Worm (Caenorhabditis elegans) whole organism, late embryonic: ENCODE data around the gene Y46G5A.7.

Experiments used
- K09A11.1 ChIP-seq: sonication (generic microtip); optimal IDR thresholded peaks from 2 replicates; lab custom pipeline; 2017; ENCODE audit warnings: antibody characterized with exemption, mild to moderate bottlenecking, missing genetic modification characterization, missing compliant biosample characterization; ENCODE audit not compliant: insufficient read depth
- ama-1 ChIP-seq: fragments of 150-350 bp; optimal IDR thresholded peaks from 2 replicates; lab custom pipeline; 2014
- ceh-2 ChIP-seq: sonication (generic microtip); optimal IDR thresholded peaks from 2 replicates; lab custom pipeline; 2016; ENCODE audit warnings: missing genotype, missing genetic modification characterization, missing compliant biosample characterization
- ceh-48 ChIP-seq: sonication (generic microtip); optimal IDR thresholded peaks from 2 replicates; lab custom pipeline; 2016; ENCODE audit warnings: missing genetic modification characterization, inconsistent platforms, missing compliant biosample characterization
- hlh-30 ChIP-seq: sonication (generic microtip); optimal IDR thresholded peaks from 2 replicates; lab custom pipeline; 2017; ENCODE audit warnings: antibody characterized with exemption, missing genetic modification characterization, missing compliant biosample characterization; ENCODE audit not compliant: insufficient read depth
- madf-2 ChIP-seq: sonication (generic microtip); optimal IDR thresholded peaks from 2 replicates; lab custom pipeline; 2017; ENCODE audit warnings: missing genetic modification characterization, missing compliant biosample characterization
- odd-2 ChIP-seq: sonication (generic microtip); optimal IDR thresholded peaks from 2 replicates; lab custom pipeline; 2017; ENCODE audit warnings: antibody characterized with exemption, mild to moderate bottlenecking, missing genetic modification characterization, missing compliant biosample characterization
- pqm-1 ChIP-seq: sonication (generic microtip); optimal IDR thresholded peaks from 2 replicates; lab custom pipeline; 2016; ENCODE audit warnings: missing genetic modification characterization, missing compliant biosample characterization
- rnt-1 ChIP-seq: sonication (generic microtip); optimal IDR thresholded peaks from 2 replicates; lab custom pipeline; 2016; ENCODE audit warnings: missing genetic modification characterization, missing compliant biosample characterization
- tbx-2 ChIP-seq: sonication (generic microtip); optimal IDR thresholded peaks from 2 replicates; lab custom pipeline; 2016; ENCODE audit warnings: missing genetic modification characterization, missing compliant biosample characterization
- ttx-3 ChIP-seq: sonication (generic microtip); optimal IDR thresholded peaks from 2 replicates; lab custom pipeline; 2016; ENCODE audit warnings: missing genetic modification reagents, missing genetic modification characterization, missing compliant biosample characterization
- unc-55 ChIP-seq: sonication (generic microtip); optimal IDR thresholded peaks from 2 replicates; lab custom pipeline; 2017; ENCODE audit warnings: missing biosample characterization, missing genetic modification reagents, missing genetic modification characterization
- unc-86 ChIP-seq: sonication (generic microtip); optimal IDR thresholded peaks from 2 replicates; lab custom pipeline; 2016; ENCODE audit warnings: missing genetic modification characterization, missing compliant biosample characterization
- ztf-16 ChIP-seq: sonication (generic microtip); optimal IDR thresholded peaks from 2 replicates; lab custom pipeline; 2017; ENCODE audit warnings: missing genetic modification characterization, missing compliant biosample characterization

DNA sequence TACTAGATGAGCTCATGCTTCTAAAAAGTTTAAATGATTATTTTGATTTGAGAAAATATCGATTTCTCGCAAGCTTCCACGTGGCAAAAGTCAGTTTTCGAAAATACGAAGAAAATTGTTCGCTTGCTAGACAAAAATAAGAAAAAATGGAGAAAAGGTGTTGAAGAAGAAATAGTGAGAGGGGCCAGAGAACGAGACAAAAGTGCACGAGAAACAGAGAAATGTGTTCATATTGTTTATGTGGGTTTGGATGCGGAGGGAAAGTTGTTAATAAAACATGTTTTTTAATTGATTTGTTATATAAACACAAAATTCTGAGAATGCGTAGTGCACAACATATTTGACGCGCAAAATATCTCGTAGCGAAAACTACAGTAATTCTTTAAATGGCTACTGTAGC lies 29.3 kb upstream of the Y46G5A.7 start, which contains the start of gene Y46G5A.15:
- TF ChIP-seq tbx-2 (tag; lab: Kevin White, UChicago) (no peak), ceh-48 (tag; lab: Kevin White, UChicago) (no peak), ama-1 (lab: Kevin White, UChicago) (no peak), odd-2 (tag; lab: Kevin White, UChicago) (no peak), pqm-1 (tag; lab: Kevin White, UChicago) (no peak), rnt-1 (tag; lab: Kevin White, UChicago) (no peak), ttx-3 (tag; lab: Kevin White, UChicago) (no peak), unc-55 (GFP tag; lab: Kevin White, UChicago) (no peak), madf-2 (tag; lab: Kevin White, UChicago) (no peak), hlh-30 (no peak), K09A11.1 (no peak), unc-86 (tag; lab: Kevin White, UChicago) (no peak), ztf-16 (no peak), ceh-2 (tag; lab: Kevin White, UChicago) (no peak)
